In genomic region chr2L:10516470-10517048, dm6 we compare ENCODE assay signal across 1 fruit fly cellular context.
TF ChIP-seq lines count a peak whose summit lies in the region.

No protein-coding gene starts in this region.

TF ChIP-seq in whole organism, embryonic, 481 proteins besides CTCF, POLR2A, EP300 and RAD21 (continued from another document and continues in another):
- no peak for TF ChIP-seq CG10654 (GFP tag; optimal IDR thresholded peaks at IDR 0.05; lab: Kevin White, UChicago)
- peak; percentile 66; the same call in 1 of the 3 replicates for TF ChIP-seq Dbx (GFP tag; IDR thresholded peaks at IDR 0.05; lab: Robert Waterston, UW)
- TF ChIP-seq CG2875 (GFP tag; optimal IDR thresholded peaks at IDR 0.05; lab: Kevin White, UChicago) = no peak
- no peak; the same call in 1 of the 2 replicates for TF ChIP-seq HLH3B (GFP tag; IDR thresholded peaks at IDR 0.05; lab: Robert Waterston, UW)
- TF ChIP-seq CG31441 (GFP tag; IDR thresholded peaks at IDR 0.05; lab: Robert Waterston, UW) = peak; percentile 47
- peak; percentile 67; the same call in 2 of the 3 replicates for TF ChIP-seq CG17361 (GFP tag; IDR thresholded peaks at IDR 0.05; lab: Robert Waterston, UW)
- TF ChIP-seq rib (GFP tag; IDR thresholded peaks at IDR 0.05; lab: Robert Waterston, UW) = peak; percentile 53; the same call in 1 of the 2 replicates
- no peak for TF ChIP-seq h (optimal IDR thresholded peaks at IDR 0.05; lab: Kevin White, UChicago)
- TF ChIP-seq CG11085 (GFP tag; IDR thresholded peaks at IDR 0.05; lab: Robert Waterston, UW) = no peak
- TF ChIP-seq knrl (GFP tag; IDR thresholded peaks at IDR 0.05; lab: Robert Waterston, UW; ENCODE audit: partially characterized antibody) = no peak; the same call in 2 of the 3 replicates
- peak; percentile 42 for TF ChIP-seq MBD-R2 (GFP tag; IDR thresholded peaks at IDR 0.05; lab: Robert Waterston, UW)
- TF ChIP-seq eve (GFP tag; optimal IDR thresholded peaks at IDR 0.05; lab: Kevin White, UChicago) = no peak
- peak; percentile 7 for TF ChIP-seq CG31388 (GFP tag; optimal IDR thresholded peaks at IDR 0.05; lab: Kevin White, UChicago)
- TF ChIP-seq ato (GFP tag; IDR thresholded peaks at IDR 0.05; lab: Robert Waterston, UW; ENCODE audit: partially characterized antibody) = no peak
- no peak for TF ChIP-seq schlank (tag; optimal IDR thresholded peaks at IDR 0.05; lab: Kevin White, UChicago)
- TF ChIP-seq ham (GFP tag; IDR thresholded peaks at IDR 0.05; lab: Robert Waterston, UW) = no peak
- TF ChIP-seq Kr (GFP tag; optimal IDR thresholded peaks at IDR 0.05; lab: Kevin White, UChicago) = no peak
- peak; percentile 60; the same call in 2 of the 3 replicates for TF ChIP-seq Opbp (GFP tag; IDR thresholded peaks at IDR 0.05; lab: Robert Waterston, UW; ENCODE audit: partially characterized antibody)
- TF ChIP-seq Atf3 (GFP tag; optimal IDR thresholded peaks at IDR 0.05; lab: Kevin White, UChicago) = peak; percentile 35
- TF ChIP-seq chm (GFP tag; IDR thresholded peaks at IDR 0.05; lab: Robert Waterston, UW) = no peak
- no peak for TF ChIP-seq Ravus (GFP tag; IDR thresholded peaks at IDR 0.05; lab: Robert Waterston, UW)
- no peak for TF ChIP-seq CG10959 (GFP tag; IDR thresholded peaks at IDR 0.05; lab: Robert Waterston, UW)
- peak; percentile 23 for TF ChIP-seq gro (GFP tag; optimal IDR thresholded peaks at IDR 0.05; lab: Kevin White, UChicago)
- TF ChIP-seq cas (GFP tag; IDR thresholded peaks at IDR 0.05; lab: Robert Waterston, UW) = no peak
- peak; percentile 6 for TF ChIP-seq CG6813 (GFP tag; optimal IDR thresholded peaks at IDR 0.05; lab: Kevin White, UChicago)
- TF ChIP-seq CG13424 (tag; optimal IDR thresholded peaks at IDR 0.05; lab: Kevin White, UChicago) = peak; percentile 51
- peak; percentile 34 for TF ChIP-seq CG14441 (GFP tag; IDR thresholded peaks at IDR 0.05; lab: Robert Waterston, UW)
- no peak for TF ChIP-seq mld (GFP tag; IDR thresholded peaks at IDR 0.05; lab: Robert Waterston, UW; ENCODE audit: partially characterized antibody)
- peak; percentile 27 for TF ChIP-seq Fer3 (tag; optimal IDR thresholded peaks at IDR 0.05; lab: Kevin White, UChicago)
- TF ChIP-seq H15 (GFP tag; IDR thresholded peaks at IDR 0.05; lab: Robert Waterston, UW) = peak; percentile 35; the same call in 1 of the 3 replicates
- TF ChIP-seq bbx (GFP tag; IDR thresholded peaks at IDR 0.05; lab: Robert Waterston, UW; ENCODE audit: partially characterized antibody) = peak; percentile 48; the same call in 1 of the 2 replicates
- TF ChIP-seq CG1024 (GFP tag; IDR thresholded peaks at IDR 0.05; lab: Robert Waterston, UW) = no peak
- no peak for TF ChIP-seq ems (GFP tag; optimal IDR thresholded peaks at IDR 0.05; lab: Kevin White, UChicago)
- TF ChIP-seq TFAM (GFP tag; optimal IDR thresholded peaks at IDR 0.05; lab: Kevin White, UChicago) = no peak
- no peak for TF ChIP-seq CG1602 (GFP tag; optimal IDR thresholded peaks at IDR 0.05; lab: Kevin White, UChicago)
- TF ChIP-seq tgo (GFP tag; IDR thresholded peaks at IDR 0.05; lab: Robert Waterston, UW) = peak; percentile 23; the same call in 1 of the 3 replicates
- TF ChIP-seq CG16815 (GFP tag; optimal IDR thresholded peaks at IDR 0.05; lab: Kevin White, UChicago) = peak; percentile 14
- peak; percentile 47 for TF ChIP-seq lilli (GFP tag; optimal IDR thresholded peaks at IDR 0.05; lab: Kevin White, UChicago)
- no peak for TF ChIP-seq Nf-YA (GFP tag; IDR thresholded peaks at IDR 0.05; lab: Robert Waterston, UW)
- TF ChIP-seq CkIIα-i1 (GFP tag; IDR thresholded peaks at IDR 0.05; lab: Robert Waterston, UW) = no peak
- TF ChIP-seq Elba2 (GFP tag; optimal IDR thresholded peaks at IDR 0.05; lab: Kevin White, UChicago) = no peak
- peak; percentile 34 for TF ChIP-seq HmgD (GFP tag; optimal IDR thresholded peaks at IDR 0.05; lab: Kevin White, UChicago)
- TF ChIP-seq CG15011 (GFP tag; optimal IDR thresholded peaks at IDR 0.05; lab: Kevin White, UChicago) = no peak
- no peak; the same call in 1 of the 2 replicates for TF ChIP-seq unc-4 (GFP tag; IDR thresholded peaks at IDR 0.05; lab: Robert Waterston, UW; ENCODE audit: partially characterized antibody)
- no peak for TF ChIP-seq CG7745 (tag; optimal IDR thresholded peaks at IDR 0.05; lab: Kevin White, UChicago)
- no peak for TF ChIP-seq CG8388 (GFP tag; optimal IDR thresholded peaks at IDR 0.05; lab: Kevin White, UChicago)
- TF ChIP-seq CG33213 (GFP tag; optimal IDR thresholded peaks at IDR 0.05; lab: Kevin White, UChicago) = no peak
- peak; percentile 55 for TF ChIP-seq BEAF-32 (GFP tag; optimal IDR thresholded peaks at IDR 0.05; lab: Kevin White, UChicago)
- TF ChIP-seq CG9797 (GFP tag; optimal IDR thresholded peaks at IDR 0.05; lab: Kevin White, UChicago) = peak; percentile 6
- TF ChIP-seq CG2712 (tag; optimal IDR thresholded peaks at IDR 0.05; lab: Kevin White, UChicago) = no peak
- TF ChIP-seq E2f1 (GFP tag; IDR thresholded peaks at IDR 0.05; lab: Robert Waterston, UW) = no peak; the same call in none of the 2 replicates
- TF ChIP-seq aop (GFP tag; IDR thresholded peaks at IDR 0.05; lab: Robert Waterston, UW) = no peak
- TF ChIP-seq Fer2 (tag; optimal IDR thresholded peaks at IDR 0.05; lab: Kevin White, UChicago) = no peak
- TF ChIP-seq CG4424 (GFP tag; optimal IDR thresholded peaks at IDR 0.05; lab: Kevin White, UChicago) = peak; percentile 49
- TF ChIP-seq Spps (tag; optimal IDR thresholded peaks at IDR 0.05; lab: Kevin White, UChicago) = no peak
- TF ChIP-seq Rfx (GFP tag; IDR thresholded peaks at IDR 0.05; lab: Robert Waterston, UW) = no peak; the same call in 1 of the 2 replicates
- peak; percentile 44 for TF ChIP-seq sisA (GFP tag; IDR thresholded peaks at IDR 0.05; lab: Robert Waterston, UW)
- peak; percentile 27 for TF ChIP-seq gfzf (GFP tag; optimal IDR thresholded peaks at IDR 0.05; lab: Kevin White, UChicago)
- TF ChIP-seq Hr39 (optimal IDR thresholded peaks at IDR 0.05; lab: Kevin White, UChicago) = no peak
- TF ChIP-seq vvl (GFP tag; IDR thresholded peaks at IDR 0.05; lab: Robert Waterston, UW) = peak; percentile 55
- no peak for TF ChIP-seq CG17802 (tag; optimal IDR thresholded peaks at IDR 0.05; lab: Kevin White, UChicago)
- no peak for TF ChIP-seq cato (GFP tag; optimal IDR thresholded peaks at IDR 0.05; lab: Kevin White, UChicago; ENCODE audit: borderline replicate concordance)
- TF ChIP-seq HHEX (GFP tag; optimal IDR thresholded peaks at IDR 0.05; lab: Kevin White, UChicago) = peak; percentile 33
- peak; percentile 3 for TF ChIP-seq Lhr (GFP tag; optimal IDR thresholded peaks at IDR 0.05; lab: Kevin White, UChicago)
- TF ChIP-seq corto (GFP tag; optimal IDR thresholded peaks at IDR 0.05; lab: Kevin White, UChicago) = no peak
- TF ChIP-seq kah (GFP tag; optimal IDR thresholded peaks at IDR 0.05; lab: Kevin White, UChicago) = no peak
- TF ChIP-seq zfh2 (GFP tag; optimal IDR thresholded peaks at IDR 0.05; lab: Kevin White, UChicago) = peak; percentile 40
- no peak for TF ChIP-seq CG17912 (GFP tag; optimal IDR thresholded peaks at IDR 0.05; lab: Kevin White, UChicago)
- no peak for TF ChIP-seq Usf (GFP tag; optimal IDR thresholded peaks at IDR 0.05; lab: Kevin White, UChicago)
- TF ChIP-seq CG3726 (GFP tag; IDR thresholded peaks at IDR 0.05; lab: Robert Waterston, UW) = no peak
- TF ChIP-seq Chrac-16 (GFP tag; optimal IDR thresholded peaks at IDR 0.05; lab: Kevin White, UChicago) = no peak
- TF ChIP-seq CG11456 (GFP tag; IDR thresholded peaks at IDR 0.05; lab: Robert Waterston, UW) = peak; percentile 63; the same call in 1 of the 3 replicates
- no peak for TF ChIP-seq sna (GFP tag; IDR thresholded peaks at IDR 0.05; lab: Robert Waterston, UW; ENCODE audit: partially characterized antibody)
- no peak for TF ChIP-seq nerfin-1 (tag; optimal IDR thresholded peaks at IDR 0.05; lab: Kevin White, UChicago)
- TF ChIP-seq CG12299 (tag; optimal IDR thresholded peaks at IDR 0.05; lab: Kevin White, UChicago) = no peak
- TF ChIP-seq CG10321 (GFP tag; IDR thresholded peaks at IDR 0.05; lab: Robert Waterston, UW) = no peak
- peak; percentile 4 for TF ChIP-seq Ets97D (GFP tag; optimal IDR thresholded peaks at IDR 0.05; lab: Kevin White, UChicago)
- no peak for TF ChIP-seq Rx (GFP tag; IDR thresholded peaks at IDR 0.05; lab: Robert Waterston, UW)
- TF ChIP-seq CG16779 (GFP tag; IDR thresholded peaks at IDR 0.05; lab: Robert Waterston, UW) = 0 out of 2 replicates have a peak, but pooled peaks have one; percentile 18
- TF ChIP-seq CG8944 (GFP tag; optimal IDR thresholded peaks at IDR 0.05; lab: Kevin White, UChicago) = peak; percentile 13
- no peak for TF ChIP-seq gt (GFP tag; IDR thresholded peaks at IDR 0.05; lab: Robert Waterston, UW)
- no peak for TF ChIP-seq B-H2 (GFP tag; optimal IDR thresholded peaks at IDR 0.05; lab: Kevin White, UChicago)
- TF ChIP-seq Asciz (GFP tag; optimal IDR thresholded peaks at IDR 0.05; lab: Kevin White, UChicago) = no peak
- no peak for TF ChIP-seq vfl (GFP tag; optimal IDR thresholded peaks at IDR 0.05; lab: Kevin White, UChicago)
- TF ChIP-seq dimm (GFP tag; IDR thresholded peaks at IDR 0.05; lab: Robert Waterston, UW) = no peak
- no peak for TF ChIP-seq CG14965 (GFP tag; optimal IDR thresholded peaks at IDR 0.05; lab: Kevin White, UChicago; ENCODE audit: borderline replicate concordance)
- TF ChIP-seq Gug (GFP tag; IDR thresholded peaks at IDR 0.05; lab: Robert Waterston, UW) = no peak
- peak; percentile 50 for TF ChIP-seq lmd (GFP tag; IDR thresholded peaks at IDR 0.05; lab: Robert Waterston, UW)
- peak; percentile 4 for TF ChIP-seq ranshi (GFP tag; IDR thresholded peaks at IDR 0.05; lab: Robert Waterston, UW)
- TF ChIP-seq CG7839 (tag; optimal IDR thresholded peaks at IDR 0.05; lab: Kevin White, UChicago) = peak; percentile 22
- TF ChIP-seq al (GFP tag; IDR thresholded peaks at IDR 0.05; lab: Robert Waterston, UW) = no peak; the same call in 1 of the 2 replicates
- peak; percentile 21 for TF ChIP-seq NK7.1 (GFP tag; optimal IDR thresholded peaks at IDR 0.05; lab: Kevin White, UChicago)
- no peak for TF ChIP-seq Dfd (GFP tag; optimal IDR thresholded peaks at IDR 0.05; lab: Kevin White, UChicago)
- peak; percentile 21 for TF ChIP-seq CG34376 (GFP tag; optimal IDR thresholded peaks at IDR 0.05; lab: Kevin White, UChicago)
- no peak for TF ChIP-seq CG32772 (GFP tag; IDR thresholded peaks at IDR 0.05; lab: Robert Waterston, UW)
- TF ChIP-seq CG2678 (tag; optimal IDR thresholded peaks at IDR 0.05; lab: Kevin White, UChicago) = peak; percentile 35
- TF ChIP-seq inv (GFP tag; IDR thresholded peaks at IDR 0.05; lab: Robert Waterston, UW; ENCODE audit: partially characterized antibody) = no peak
- no peak for TF ChIP-seq ap (GFP tag; IDR thresholded peaks at IDR 0.05; lab: Robert Waterston, UW)
- TF ChIP-seq tna (GFP tag; IDR thresholded peaks at IDR 0.05; lab: Robert Waterston, UW; ENCODE audit: partially characterized antibody) = peak; percentile 42; the same call in 1 of the 2 replicates
- no peak for TF ChIP-seq klu (GFP tag; IDR thresholded peaks at IDR 0.05; lab: Robert Waterston, UW)
- no peak for TF ChIP-seq Neu2 (GFP tag; optimal IDR thresholded peaks at IDR 0.05; lab: Kevin White, UChicago; ENCODE audit: borderline replicate concordance)
- no peak for TF ChIP-seq CG7987 (GFP tag; optimal IDR thresholded peaks at IDR 0.05; lab: Kevin White, UChicago)
- TF ChIP-seq Mrtf (GFP tag; IDR thresholded peaks at IDR 0.05; lab: Robert Waterston, UW) = no peak
- peak; percentile 26 for TF ChIP-seq kay (GFP tag; optimal IDR thresholded peaks at IDR 0.05; lab: Kevin White, UChicago)
- TF ChIP-seq CG17186 (GFP tag; optimal IDR thresholded peaks at IDR 0.05; lab: Kevin White, UChicago) = peak; percentile 19
- TF ChIP-seq Med (GFP tag; lab: Kevin White, UChicago) = peak; percentile 91
- peak; percentile 22 for TF ChIP-seq Dip3 (GFP tag; optimal IDR thresholded peaks at IDR 0.05; lab: Kevin White, UChicago)
- peak; percentile 44 for TF ChIP-seq pzg (GFP tag; optimal IDR thresholded peaks at IDR 0.05; lab: Kevin White, UChicago)
- TF ChIP-seq CG17568 (GFP tag; optimal IDR thresholded peaks at IDR 0.05; lab: Kevin White, UChicago) = peak; percentile 23
- TF ChIP-seq amos (GFP tag; IDR thresholded peaks at IDR 0.05; lab: Robert Waterston, UW; ENCODE audit: partially characterized antibody) = peak; percentile 43; the same call in 1 of the 2 replicates
- TF ChIP-seq sr (GFP tag; IDR thresholded peaks at IDR 0.05; lab: Robert Waterston, UW) = no peak
- TF ChIP-seq lbe (GFP tag; optimal IDR thresholded peaks at IDR 0.05; lab: Kevin White, UChicago) = peak; percentile 9
- TF ChIP-seq CG3065 (GFP tag; optimal IDR thresholded peaks at IDR 0.05; lab: Kevin White, UChicago) = no peak
- TF ChIP-seq CG12391 (tag; optimal IDR thresholded peaks at IDR 0.05; lab: Kevin White, UChicago) = peak; percentile 27
- peak; percentile 17 for TF ChIP-seq CG18619 (GFP tag; optimal IDR thresholded peaks at IDR 0.05; lab: Kevin White, UChicago)
- TF ChIP-seq zen (tag; optimal IDR thresholded peaks at IDR 0.05; lab: Kevin White, UChicago) = no peak
- peak; percentile 40 for TF ChIP-seq CG1603 (tag; optimal IDR thresholded peaks at IDR 0.05; lab: Kevin White, UChicago)
- TF ChIP-seq CG7928 (GFP tag; optimal IDR thresholded peaks at IDR 0.05; lab: Kevin White, UChicago) = no peak
- TF ChIP-seq CG8359 (GFP tag; optimal IDR thresholded peaks at IDR 0.05; lab: Kevin White, UChicago; ENCODE audit: borderline replicate concordance) = no peak
- 0 out of 2 replicates have a peak, but pooled peaks have one; percentile 50 for TF ChIP-seq CG11247 (GFP tag; IDR thresholded peaks at IDR 0.05; lab: Robert Waterston, UW)
- TF ChIP-seq CG13624 (GFP tag; optimal IDR thresholded peaks at IDR 0.05; lab: Kevin White, UChicago) = peak; percentile 60
- peak; percentile 77 for TF ChIP-seq Deaf1 (tag; optimal IDR thresholded peaks at IDR 0.05; lab: Kevin White, UChicago)
- TF ChIP-seq p53 (GFP tag; optimal IDR thresholded peaks at IDR 0.05; lab: Kevin White, UChicago) = no peak
- no peak for TF ChIP-seq prd (optimal IDR thresholded peaks at IDR 0.05; lab: Kevin White, UChicago)
- peak; percentile 27; the same call in 1 of the 3 replicates for TF ChIP-seq prd (GFP tag; IDR thresholded peaks at IDR 0.05; lab: Robert Waterston, UW)
- peak; percentile 64 for TF ChIP-seq her (GFP tag; optimal IDR thresholded peaks at IDR 0.05; lab: Kevin White, UChicago)
- TF ChIP-seq CG10979 (tag; optimal IDR thresholded peaks at IDR 0.05; lab: Kevin White, UChicago) = peak; percentile 4
- TF ChIP-seq shn (GFP tag; optimal IDR thresholded peaks at IDR 0.05; lab: Kevin White, UChicago) = no peak
- no peak for TF ChIP-seq bigmax (GFP tag; optimal IDR thresholded peaks at IDR 0.05; lab: Kevin White, UChicago)
- TF ChIP-seq yki (optimal IDR thresholded peaks at IDR 0.05; lab: Kevin White, UChicago) = no peak
- TF ChIP-seq Vsx1 (GFP tag; optimal IDR thresholded peaks at IDR 0.05; lab: Kevin White, UChicago) = no peak
